Worm (Caenorhabditis elegans) whole organism, late embryonic: ENCODE results near the gene C29F7.1.

Experiments used
- C38D4.7 ChIP-seq: fragments of 200-800 bp; sonication (Bioruptor generic); optimal IDR thresholded peaks from 2 replicates; lab custom pipeline; 2018; ENCODE audit warnings: mild to moderate bottlenecking, missing genetic modification characterization, moderate library complexity, missing compliant biosample characterization
- ceh-24 ChIP-seq: sonication (generic microtip); optimal IDR thresholded peaks from 2 replicates; lab custom pipeline; 2016; ENCODE audit warnings: mild to moderate bottlenecking, missing genetic modification characterization, missing compliant biosample characterization
- eyg-1 ChIP-seq: sonication (generic microtip); optimal IDR thresholded peaks from 2 replicates; lab custom pipeline; 2016; ENCODE audit warnings: missing genotype, missing genetic modification characterization, missing compliant biosample characterization
- pha-2 ChIP-seq: sonication (generic microtip); optimal IDR thresholded peaks from 2 replicates; lab custom pipeline; 2017; ENCODE audit warnings: mild to moderate bottlenecking, missing genetic modification characterization, missing compliant biosample characterization
- pha-4 ChIP-seq: fragments of 150-350 bp; optimal IDR thresholded peaks from 2 replicates; lab custom pipeline; 2018; ENCODE audit warnings: missing biosample characterization, missing genetic modification reagents, missing genetic modification characterization
- ref-2 ChIP-seq: sonication (generic microtip); optimal IDR thresholded peaks from 2 replicates; lab custom pipeline; 2016; ENCODE audit warnings: missing genetic modification characterization, missing compliant biosample characterization
- unc-86 ChIP-seq: sonication (generic microtip); optimal IDR thresholded peaks from 2 replicates; lab custom pipeline; 2016; ENCODE audit warnings: missing genetic modification characterization, missing compliant biosample characterization

- TF ChIP-seq pha-4 (tag; lab: Kevin White, UChicago), result no peak
- no peak for TF ChIP-seq unc-86 (tag; lab: Kevin White, UChicago)
- no peak for TF ChIP-seq pha-2 (tag; lab: Kevin White, UChicago)
- no peak for TF ChIP-seq C38D4.7
- TF ChIP-seq ceh-24 (tag; lab: Kevin White, UChicago), result no peak
- TF ChIP-seq ref-2 (tag; lab: Kevin White, UChicago), result no peak
- TF ChIP-seq eyg-1 (tag; lab: Kevin White, UChicago), result no peak
Observed at ce11 chrX:13435790-13436472, 26.2 kb downstream of the C29F7.1 start, which contains the start of gene jmjd-3.3.
